Worm (Caenorhabditis elegans) whole organism, L4/young adult: ENCODE data around the gene F46B6.5.

Source experiments
- W03F9.2 ChIP-seq: fragments of 150-350 bp; optimal IDR thresholded peaks from 2 replicates; lab custom pipeline; 2014; ENCODE audit warnings: missing biosample characterization, missing genetic modification characterization
- dao-5 ChIP-seq: sonication (generic microtip); optimal IDR thresholded peaks from 2 replicates; lab custom pipeline; 2016; ENCODE audit warnings: missing genotype, missing genetic modification characterization, moderate library complexity, missing compliant biosample characterization
- him-1 ChIP-seq: sonication (generic microtip); optimal IDR thresholded peaks from 2 replicates; lab custom pipeline; 2016; ENCODE audit warnings: missing genotype, missing genetic modification reagents, missing genetic modification characterization, missing compliant biosample characterization

DNA sequence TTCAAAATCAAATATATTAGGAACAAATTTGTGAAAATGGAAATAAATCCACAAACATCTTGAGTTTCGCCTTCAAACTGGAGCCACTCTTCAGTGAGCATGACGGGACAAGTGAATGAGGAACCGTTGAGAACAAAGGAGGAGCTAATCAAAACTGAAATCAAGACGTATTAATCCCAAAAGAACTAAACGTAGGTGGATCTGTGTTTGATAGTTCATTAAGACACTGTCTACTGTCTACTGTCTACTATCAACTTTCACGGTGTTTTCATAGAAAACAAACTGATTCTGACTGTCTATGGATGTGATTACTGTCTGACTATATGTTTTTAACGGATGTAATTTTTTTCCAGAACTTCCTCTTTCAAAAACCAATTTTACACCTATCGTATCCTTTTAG lies 38.9 kb upstream of the F46B6.5 start, which contains the start of gene str-193:
- TF ChIP-seq him-1 (tag; lab: Kevin White, UChicago) (no peak), dao-5 (no peak), W03F9.2 (tag; lab: Kevin White, UChicago) (no peak)
